Fruit fly (Drosophila melanogaster): ENCODE data around the gene CG8564.

CG8564 gene

dm6 chr3L:7344965-7345427 lies 42.7 kb downstream of the CG8564 start, which contains the start of gene Cln7 (continued):
- TF ChIP-seq Ets96B (tag; optimal IDR thresholded peaks at IDR 0.05) (peak; percentile 36), CG34406 (GFP tag; optimal IDR thresholded peaks at IDR 0.05) (peak; percentile 54), CG3032 (tag; optimal IDR thresholded peaks at IDR 0.05) (peak; percentile 3), Sox14 (GFP tag; optimal IDR thresholded peaks at IDR 0.05) (peak; percentile 88), CG8319 (GFP tag; optimal IDR thresholded peaks at IDR 0.05) (no peak)

- TF ChIP-seq CG16779 (tag; optimal IDR thresholded peaks at IDR 0.05): no peak
- TF ChIP-seq eg (GFP tag; IDR thresholded peaks at IDR 0.05): no peak
- no peak for TF ChIP-seq net (GFP tag; optimal IDR thresholded peaks at IDR 0.05)
- TF ChIP-seq CG4318 (GFP tag; optimal IDR thresholded peaks at IDR 0.05): no peak
- no peak for TF ChIP-seq CG6854 (GFP tag; optimal IDR thresholded peaks at IDR 0.05)
- TF ChIP-seq cyc (GFP tag; optimal IDR thresholded peaks at IDR 0.05): no peak
- TF ChIP-seq CG31627 (GFP tag; optimal IDR thresholded peaks at IDR 0.05): no peak
- no peak for TF ChIP-seq CG10631 (GFP tag; optimal IDR thresholded peaks at IDR 0.05)
- no peak for TF ChIP-seq CG11902 (GFP tag; optimal IDR thresholded peaks at IDR 0.05)
- TF ChIP-seq fd59A (GFP tag; optimal IDR thresholded peaks at IDR 0.05): no peak
- no peak for TF ChIP-seq Smox (GFP tag; optimal IDR thresholded peaks at IDR 0.05)
- no peak for TF ChIP-seq esn (GFP tag; optimal IDR thresholded peaks at IDR 0.05)
- TF ChIP-seq fd85E (GFP tag; optimal IDR thresholded peaks at IDR 0.05): no peak
- TF ChIP-seq spab (GFP tag; optimal IDR thresholded peaks at IDR 0.05): no peak
- no peak for TF ChIP-seq CG6163 (GFP tag; IDR thresholded peaks at IDR 0.05)
- no peak for TF ChIP-seq Met (GFP tag; optimal IDR thresholded peaks at IDR 0.05)
- no peak for TF ChIP-seq Blimp-1 (GFP tag; optimal IDR thresholded peaks at IDR 0.05)
- TF ChIP-seq CG11294 (GFP tag; IDR thresholded peaks at IDR 0.05): no peak
Measured at dm6 chr3L:7344001-7344400, 43.7 kb downstream of the CG8564 start.

- TF ChIP-seq eg (GFP tag; IDR thresholded peaks at IDR 0.05) (peak; percentile 6; the same call in 1 of the 3 replicates), CG6792 (GFP tag; optimal IDR thresholded peaks at IDR 0.05) (no peak), CG8119 (GFP tag; IDR thresholded peaks at IDR 0.05) (no peak), Eip78C (GFP tag) (peak; percentile 60), net (GFP tag; optimal IDR thresholded peaks at IDR 0.05) (no peak), lz (GFP tag; optimal IDR thresholded peaks at IDR 0.05) (no peak), achi (GFP tag; optimal IDR thresholded peaks at IDR 0.05) (no peak), fd85E (GFP tag; optimal IDR thresholded peaks at IDR 0.05) (no peak), esn (GFP tag; optimal IDR thresholded peaks at IDR 0.05) (peak; percentile 13), Hr39 (GFP tag; optimal IDR thresholded peaks at IDR 0.05) (no peak), CG6854 (GFP tag; optimal IDR thresholded peaks at IDR 0.05) (peak; percentile 68), CG15336 (GFP tag; IDR thresholded peaks at IDR 0.05) (peak; percentile 57)
Measured at dm6 chr3L:7339216-7339742, 48.4 kb downstream of the CG8564 start, which contains the start of the genes lark and eco. Gene lark, plus strand, starts transcription at chr3L:7339266. Gene eco, minus strand, starts transcription at chr3L:7339340.

dm6 chr3L:7338786-7339185 lies 48.9 kb downstream of the CG8564 start:
- TF ChIP-seq CG11294 (GFP tag; IDR thresholded peaks at IDR 0.05) (no peak), eg (GFP tag; IDR thresholded peaks at IDR 0.05) (0 out of 3 replicates have a peak, but pooled peaks have one; percentile 10), esn (GFP tag; optimal IDR thresholded peaks at IDR 0.05) (peak; percentile 28), cyc (GFP tag; optimal IDR thresholded peaks at IDR 0.05) (peak; percentile 11), lz (GFP tag; optimal IDR thresholded peaks at IDR 0.05) (peak; percentile 32)
